Fruit fly (Drosophila melanogaster): ENCODE measurements around the gene CenG1A.

Gene CenG1A

dm6 chr2L:13793405-13793804, 42.0 kb upstream of the CenG1A start, which contains the start of gene Sec71 (continued):
- no peak for TF ChIP-seq trh (GFP tag; optimal IDR thresholded peaks at IDR 0.05)
- TF ChIP-seq CG8359 (GFP tag; optimal IDR thresholded peaks at IDR 0.05; ENCODE audit: borderline replicate concordance): no peak
- no peak for TF ChIP-seq CTCF (GFP tag; optimal IDR thresholded peaks at IDR 0.05)
- no peak for TF ChIP-seq luna (GFP tag; optimal IDR thresholded peaks at IDR 0.05)
- no peak for TF ChIP-seq NFAT (GFP tag; IDR thresholded peaks at IDR 0.05)
- TF ChIP-seq CG9876 (GFP tag; optimal IDR thresholded peaks at IDR 0.05): no peak
- peak; percentile 68 for TF ChIP-seq trem (tag; optimal IDR thresholded peaks at IDR 0.05)
- no peak for TF ChIP-seq CG11085 (GFP tag; IDR thresholded peaks at IDR 0.05)
- TF ChIP-seq fu2 (GFP tag; optimal IDR thresholded peaks at IDR 0.05): no peak
- TF ChIP-seq pnt (GFP tag; optimal IDR thresholded peaks at IDR 0.05): no peak
- no peak for TF ChIP-seq TFAM (GFP tag; optimal IDR thresholded peaks at IDR 0.05)
- no peak for TF ChIP-seq sima (GFP tag; optimal IDR thresholded peaks at IDR 0.05)
- TF ChIP-seq unpg (GFP tag; optimal IDR thresholded peaks at IDR 0.05): no peak
- no peak for TF ChIP-seq lov (optimal IDR thresholded peaks at IDR 0.05)
- no peak for TF ChIP-seq lov (GFP tag; IDR thresholded peaks at IDR 0.05)
- TF ChIP-seq CG18011 (GFP tag; optimal IDR thresholded peaks at IDR 0.05): no peak
- TF ChIP-seq CG6854 (GFP tag; optimal IDR thresholded peaks at IDR 0.05): no peak
- TF ChIP-seq CG8281 (tag; optimal IDR thresholded peaks at IDR 0.05): no peak
- no peak for TF ChIP-seq CG13894 (tag; optimal IDR thresholded peaks at IDR 0.05)
- TF ChIP-seq Lpt (GFP tag; optimal IDR thresholded peaks at IDR 0.05): no peak
- no peak for TF ChIP-seq Mad (GFP tag; optimal IDR thresholded peaks at IDR 0.05)
- TF ChIP-seq Myb (GFP tag; optimal IDR thresholded peaks at IDR 0.05): peak; percentile 98
- TF ChIP-seq dysf (GFP tag; IDR thresholded peaks at IDR 0.05): no peak
- TF ChIP-seq MESR4 (GFP tag; optimal IDR thresholded peaks at IDR 0.05): peak; percentile 99
- TF ChIP-seq phol (tag; optimal IDR thresholded peaks at IDR 0.05): peak; percentile 21
- no peak for TF ChIP-seq Kr (GFP tag; optimal IDR thresholded peaks at IDR 0.05)
- peak; percentile 13 for TF ChIP-seq dm (GFP tag; optimal IDR thresholded peaks at IDR 0.05)
- peak; percentile 3 for TF ChIP-seq CG16863 (GFP tag; optimal IDR thresholded peaks at IDR 0.05)
- TF ChIP-seq Lim3 (GFP tag; IDR thresholded peaks at IDR 0.05): no peak
- TF ChIP-seq run (tag; optimal IDR thresholded peaks at IDR 0.05): no peak
- no peak for TF ChIP-seq kni (GFP tag; optimal IDR thresholded peaks at IDR 0.05)
- TF ChIP-seq CG11695 (GFP tag; IDR thresholded peaks at IDR 0.05): no peak
- no peak for TF ChIP-seq CG7372 (GFP tag; IDR thresholded peaks at IDR 0.05)
- peak; percentile 34 for TF ChIP-seq Sin3A (optimal IDR thresholded peaks at IDR 0.05)
- no peak for TF ChIP-seq Dbx (GFP tag; IDR thresholded peaks at IDR 0.05)
- TF ChIP-seq CG12744 (GFP tag; optimal IDR thresholded peaks at IDR 0.05): no peak
- TF ChIP-seq CG32767 (GFP tag; IDR thresholded peaks at IDR 0.05): no peak
- TF ChIP-seq Drgx (GFP tag; IDR thresholded peaks at IDR 0.05): 0 out of 2 replicates have a peak, but pooled peaks have one; percentile 12
- no peak for TF ChIP-seq CG9817 (tag; optimal IDR thresholded peaks at IDR 0.05)
- TF ChIP-seq CG5953 (GFP tag; IDR thresholded peaks at IDR 0.05): no peak
- no peak for TF ChIP-seq yki (optimal IDR thresholded peaks at IDR 0.05)
- TF ChIP-seq gro (GFP tag; optimal IDR thresholded peaks at IDR 0.05): no peak
- no peak for TF ChIP-seq Oaz (GFP tag; IDR thresholded peaks at IDR 0.05)
- no peak for TF ChIP-seq CoRest (tag; optimal IDR thresholded peaks at IDR 0.05)
- TF ChIP-seq E2f2 (GFP tag; IDR thresholded peaks at IDR 0.05): peak; percentile 70
- no peak for TF ChIP-seq CG12942 (GFP tag; optimal IDR thresholded peaks at IDR 0.05)
- TF ChIP-seq Neu2 (GFP tag; optimal IDR thresholded peaks at IDR 0.05; ENCODE audit: borderline replicate concordance): no peak
- TF ChIP-seq nmo (GFP tag; optimal IDR thresholded peaks at IDR 0.05): peak; percentile 29
- TF ChIP-seq CG7987 (GFP tag; optimal IDR thresholded peaks at IDR 0.05): no peak
- TF ChIP-seq Ets65A (GFP tag): peak; percentile 90
- TF ChIP-seq usp (GFP tag; optimal IDR thresholded peaks at IDR 0.05): no peak
- no peak for TF ChIP-seq CG4820 (GFP tag; optimal IDR thresholded peaks at IDR 0.05)
- peak; percentile 31; the same call in 1 of the 2 replicates for TF ChIP-seq CG3847 (GFP tag; IDR thresholded peaks at IDR 0.05)
- no peak for TF ChIP-seq sob (GFP tag; IDR thresholded peaks at IDR 0.05)
- TF ChIP-seq CG6791 (GFP tag; IDR thresholded peaks at IDR 0.05; ENCODE audit: partially characterized antibody): no peak

Measured in whole organism, embryonic.